Fruit fly (Drosophila melanogaster): ENCODE measurements around the gene CDK2AP1.

DNA sequence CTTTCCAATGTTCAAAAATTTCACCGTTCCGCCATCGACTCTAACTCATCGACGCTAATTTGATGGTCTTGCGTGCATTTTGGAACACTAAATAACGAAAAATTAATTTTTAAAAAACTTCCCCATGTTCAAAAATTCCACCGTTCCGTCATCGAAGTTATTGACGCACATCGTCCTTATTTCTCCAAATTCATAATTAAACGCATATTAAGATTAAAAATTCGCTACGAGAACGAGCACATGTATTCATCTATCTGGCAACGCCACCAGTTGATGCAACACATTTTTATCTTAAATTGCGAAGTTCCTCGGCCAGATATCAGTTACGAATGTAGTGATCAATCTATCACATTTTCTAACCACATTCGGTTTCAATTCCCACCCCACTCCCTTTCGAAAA is 11.5 kb downstream of the CDK2AP1 start, which contains the start of gene Lint-1:
- TF ChIP-seq Myc (optimal IDR thresholded peaks at IDR 0.05), result no peak
- no peak for TF ChIP-seq psq (optimal IDR thresholded peaks at IDR 0.05)

Measured in Kc167 (cell line).